Worm (Caenorhabditis elegans) whole organism, late embryonic: ENCODE measurements around the gene R11D1.3.

Experiments
- F13H6.1 ChIP-seq: sonication (generic microtip); optimal IDR thresholded peaks from 2 replicates; lab custom pipeline; 2016; ENCODE audit warnings: missing genetic modification characterization, missing compliant biosample characterization
- K02D7.2 ChIP-seq: sonication (generic microtip); optimal IDR thresholded peaks from 2 replicates; lab custom pipeline; 2017; ENCODE audit warnings: mild to moderate bottlenecking, missing genetic modification characterization, missing compliant biosample characterization
- T23F11.4 ChIP-seq: fragments of 200-800 bp; sonication (Bioruptor generic); optimal IDR thresholded peaks from 2 replicates; lab custom pipeline; 2018; ENCODE audit warnings: mild to moderate bottlenecking, missing genetic modification characterization, missing compliant biosample characterization
- Y22D7AL.16 ChIP-seq: sonication (generic microtip); optimal IDR thresholded peaks from 2 replicates; lab custom pipeline; 2016; ENCODE audit warnings: missing genetic modification characterization, missing compliant biosample characterization
- ahr-1 ChIP-seq: sonication (generic microtip); optimal IDR thresholded peaks from 2 replicates; lab custom pipeline; 2016; ENCODE audit warnings: missing genetic modification characterization, missing compliant biosample characterization
- ceh-18 ChIP-seq: sonication (generic microtip); optimal IDR thresholded peaks from 2 replicates; lab custom pipeline; 2016; ENCODE audit warnings: missing genetic modification characterization, missing compliant biosample characterization
- ceh-24 ChIP-seq: sonication (generic microtip); optimal IDR thresholded peaks from 2 replicates; lab custom pipeline; 2016; ENCODE audit warnings: mild to moderate bottlenecking, missing genetic modification characterization, missing compliant biosample characterization
- ceh-30 ChIP-seq: fragments of 150-350 bp; optimal IDR thresholded peaks from 2 replicates; lab custom pipeline; 2014; ENCODE audit warnings: missing biosample characterization, missing genetic modification characterization
- ceh-9 ChIP-seq: sonication (generic microtip); optimal IDR thresholded peaks from 2 replicates; lab custom pipeline; 2016; ENCODE audit warnings: mild to moderate bottlenecking, missing genetic modification characterization, inconsistent platforms, missing compliant biosample characterization
- dve-1 ChIP-seq: sonication (generic microtip); optimal IDR thresholded peaks from 2 replicates; lab custom pipeline; 2017; ENCODE audit warnings: antibody characterized with exemption, mild to moderate bottlenecking, missing genetic modification characterization, missing compliant biosample characterization
- ets-4 ChIP-seq: sonication (generic microtip); optimal IDR thresholded peaks from 2 replicates; lab custom pipeline; 2016; ENCODE audit warnings: missing genetic modification characterization, missing compliant biosample characterization
- eyg-1 ChIP-seq: sonication (generic microtip); optimal IDR thresholded peaks from 2 replicates; lab custom pipeline; 2016; ENCODE audit warnings: missing genotype, missing genetic modification characterization, missing compliant biosample characterization
- fkh-10 ChIP-seq: fragments of 150-350 bp; optimal IDR thresholded peaks from 2 replicates; lab custom pipeline; 2014; ENCODE audit warnings: missing biosample characterization, missing genetic modification reagents, missing genetic modification characterization
- fkh-6 ChIP-seq: sonication (generic microtip); optimal IDR thresholded peaks from 2 replicates; lab custom pipeline; 2016; ENCODE audit warnings: missing genetic modification characterization, missing compliant biosample characterization
- hlh-30 ChIP-seq: sonication (generic microtip); optimal IDR thresholded peaks from 2 replicates; lab custom pipeline; 2017; ENCODE audit warnings: antibody characterized with exemption, missing genetic modification characterization, missing compliant biosample characterization; ENCODE audit not compliant: insufficient read depth
- lim-6 ChIP-seq: sonication (generic microtip); optimal IDR thresholded peaks from 2 replicates; lab custom pipeline; 2016; ENCODE audit warnings: missing genetic modification characterization, missing compliant biosample characterization
- nfya-1 ChIP-seq: sonication (generic microtip); optimal IDR thresholded peaks from 2 replicates; lab custom pipeline; 2017; ENCODE audit warnings: missing genetic modification characterization, mild to moderate bottlenecking, missing compliant biosample characterization, antibody characterized with exemption, moderate library complexity
- nhr-232 ChIP-seq: sonication (generic microtip); optimal IDR thresholded peaks from 2 replicates; lab custom pipeline; 2016; ENCODE audit warnings: missing genetic modification characterization, missing compliant biosample characterization
- npax-4 ChIP-seq: sonication (generic microtip); optimal IDR thresholded peaks from 2 replicates; lab custom pipeline; 2016; ENCODE audit warnings: missing genetic modification characterization, missing compliant biosample characterization
- odd-2 ChIP-seq: sonication (generic microtip); optimal IDR thresholded peaks from 2 replicates; lab custom pipeline; 2017; ENCODE audit warnings: antibody characterized with exemption, mild to moderate bottlenecking, missing genetic modification characterization, missing compliant biosample characterization
- pag-3 ChIP-seq: sonication (generic microtip); optimal IDR thresholded peaks from 2 replicates; lab custom pipeline; 2016; ENCODE audit warnings: missing compliant biosample characterization, missing genetic modification characterization, borderline replicate concordance
- pat-9 ChIP-seq: fragments of 200-800 bp; sonication (Bioruptor generic); optimal IDR thresholded peaks from 2 replicates; lab custom pipeline; 2018; ENCODE audit warnings: mild to moderate bottlenecking, missing genetic modification characterization, moderate library complexity, missing compliant biosample characterization
- pax-1 ChIP-seq: fragments of 150-350 bp; optimal IDR thresholded peaks from 2 replicates; lab custom pipeline; 2014; ENCODE audit warnings: missing biosample characterization, missing genetic modification characterization
- pha-2 ChIP-seq: sonication (generic microtip); optimal IDR thresholded peaks from 2 replicates; lab custom pipeline; 2017; ENCODE audit warnings: mild to moderate bottlenecking, missing genetic modification characterization, missing compliant biosample characterization
- pros-1 ChIP-seq: fragments of 150-350 bp; optimal IDR thresholded peaks from 2 replicates; lab custom pipeline; 2014; ENCODE audit warnings: missing biosample characterization, missing genetic modification reagents, missing genetic modification characterization
- ref-2 ChIP-seq: sonication (generic microtip); optimal IDR thresholded peaks from 2 replicates; lab custom pipeline; 2016; ENCODE audit warnings: missing genetic modification characterization, missing compliant biosample characterization
- rnt-1 ChIP-seq: sonication (generic microtip); optimal IDR thresholded peaks from 2 replicates; lab custom pipeline; 2016; ENCODE audit warnings: missing genetic modification characterization, missing compliant biosample characterization
- sdc-2 ChIP-seq: sonication (generic microtip); optimal IDR thresholded peaks from 2 replicates; lab custom pipeline; 2016; ENCODE audit warnings: missing genotype, missing genetic modification characterization, missing compliant biosample characterization
- syd-9 ChIP-seq: sonication (generic microtip); optimal IDR thresholded peaks from 2 replicates; lab custom pipeline; 2016; ENCODE audit warnings: mild to moderate bottlenecking, missing genetic modification characterization, moderate library complexity, missing compliant biosample characterization
- tbx-2 ChIP-seq: sonication (generic microtip); optimal IDR thresholded peaks from 2 replicates; lab custom pipeline; 2016; ENCODE audit warnings: missing genetic modification characterization, missing compliant biosample characterization
- tbx-7 ChIP-seq: sonication (generic microtip); optimal IDR thresholded peaks from 2 replicates; lab custom pipeline; 2016; ENCODE audit warnings: missing genotype, missing genetic modification characterization, missing compliant biosample characterization
- ttx-3 ChIP-seq: sonication (generic microtip); optimal IDR thresholded peaks from 2 replicates; lab custom pipeline; 2016; ENCODE audit warnings: missing genetic modification reagents, missing genetic modification characterization, missing compliant biosample characterization
- unc-3 ChIP-seq, 2 experiments: fragments of 200-800 bp in 1 of 2; sonication (Bioruptor generic) in 1 of 2; sonication (generic microtip) in 1 of 2; conservative IDR thresholded peaks in 1 of 2; optimal IDR thresholded peaks in 1 of 2; 2 replicates each; pipeline versions ENCODE4 v1.3.6 to Lab custom; 2016 to 2022; ENCODE audit warnings: missing compliant biosample characterization in 2 of 2, missing genetic modification characterization in 2 of 2, missing genetic modification reagents in 1 of 2
- unc-42 ChIP-seq: sonication (generic microtip); optimal IDR thresholded peaks from 2 replicates; lab custom pipeline; 2016; ENCODE audit warnings: missing genotype, missing genetic modification characterization, missing compliant biosample characterization
- zip-5 ChIP-seq: sonication (generic microtip); optimal IDR thresholded peaks from 2 replicates; lab custom pipeline; 2016; ENCODE audit warnings: missing genetic modification characterization, missing compliant biosample characterization

The R11D1.3 gene

DNA sequence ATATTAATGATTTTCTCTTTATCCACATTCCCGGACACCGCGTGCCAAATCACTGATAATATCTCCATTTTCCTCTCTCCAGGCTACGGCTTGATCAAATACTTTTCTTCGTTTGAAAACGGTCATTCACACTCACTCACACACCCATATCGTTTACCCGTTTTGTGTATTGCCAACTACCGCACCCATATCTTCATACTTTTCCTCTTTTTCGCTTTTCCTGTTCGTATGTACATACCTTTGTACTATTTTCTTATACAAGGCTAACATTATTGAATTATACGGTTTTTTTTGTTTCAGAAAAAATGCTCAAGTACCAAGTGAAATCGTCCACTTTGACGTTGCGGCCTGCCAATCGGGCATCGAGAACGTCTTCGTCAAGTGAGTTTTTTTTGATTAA lies 44.0 kb downstream of the R11D1.3 start, which contains the start of gene W05B10.4:
Gene W05B10.4 (plus strand): TSS at position 301 of the 400 bp plus-strand sequence.
- TF ChIP-seq rnt-1 (tag; lab: Kevin White, UChicago) = no peak
- no peak for TF ChIP-seq ets-4 (tag; lab: Kevin White, UChicago)
- TF ChIP-seq pros-1 (tag; lab: Kevin White, UChicago) = no peak
- no peak for TF ChIP-seq zip-5 (tag; lab: Kevin White, UChicago)
- TF ChIP-seq ceh-24 (tag; lab: Kevin White, UChicago) = no peak
- no peak for TF ChIP-seq tbx-2 (tag; lab: Kevin White, UChicago)

ce11 chrV:12667397-12667796 lies 44.5 kb downstream of the R11D1.3 start:
- TF ChIP-seq eyg-1 (tag; lab: Kevin White, UChicago) = no peak
- no peak for TF ChIP-seq K02D7.2 (tag; lab: Kevin White, UChicago)
- no peak for TF ChIP-seq pha-2
- TF ChIP-seq fkh-10 = no peak
- TF ChIP-seq nfya-1 (tag; lab: Kevin White, UChicago) = no peak
- TF ChIP-seq ceh-30 (tag; lab: Kevin White, UChicago) = no peak
- TF ChIP-seq odd-2 (tag; lab: Kevin White, UChicago) = no peak
- TF ChIP-seq pag-3 (tag; lab: Kevin White, UChicago) = no peak
- TF ChIP-seq dve-1 (tag; lab: Kevin White, UChicago) = no peak
- TF ChIP-seq npax-4 (tag; lab: Kevin White, UChicago) = no peak
- TF ChIP-seq fkh-6 (tag; lab: Kevin White, UChicago) = no peak
- TF ChIP-seq ref-2 = no peak
- no peak for TF ChIP-seq syd-9 (tag; lab: Kevin White, UChicago)
- no peak for TF ChIP-seq rnt-1 (tag; lab: Kevin White, UChicago)
- TF ChIP-seq hlh-30 (tag; lab: Kevin White, UChicago) = no peak
- no peak for TF ChIP-seq ceh-9 (tag; lab: Kevin White, UChicago)
- TF ChIP-seq unc-42 (tag; lab: Kevin White, UChicago) = no peak
- TF ChIP-seq ahr-1 = no peak
- TF ChIP-seq pax-1 (tag; lab: Kevin White, UChicago) = no peak
- TF ChIP-seq, all 69 proteins: peak for 0

ce11 chrV:12663386-12663785 lies 48.5 kb downstream of the R11D1.3 start:
- no peak for TF ChIP-seq pat-9 (tag; lab: Kevin White, UChicago)
- no peak for TF ChIP-seq lim-6
- no peak for TF ChIP-seq ttx-3 (tag; lab: Kevin White, UChicago)
- TF ChIP-seq tbx-7 (tag; lab: Kevin White, UChicago) = no peak
- no peak for TF ChIP-seq unc-3 (GFP tag; conservative IDR thresholded peaks at IDR 0.05; lab: Robert Waterston, UW)
- no peak for TF ChIP-seq unc-3 (tag; optimal IDR thresholded peaks at IDR 0.05; lab: Kevin White, UChicago)
- TF ChIP-seq unc-42 (tag; lab: Kevin White, UChicago) = no peak
- TF ChIP-seq odd-2 (tag; lab: Kevin White, UChicago) = no peak
- TF ChIP-seq Y22D7AL.16 = no peak
- TF ChIP-seq T23F11.4 (GFP tag; lab: Kevin White, UChicago) = no peak
- TF ChIP-seq pag-3 (tag; lab: Kevin White, UChicago) = no peak
- TF ChIP-seq pha-2 = no peak
- no peak for TF ChIP-seq ref-2
- no peak for TF ChIP-seq ceh-18 (tag; lab: Kevin White, UChicago)

- TF ChIP-seq F13H6.1 (tag; lab: Kevin White, UChicago) (no peak), sdc-2 (tag; lab: Kevin White, UChicago) (no peak), hlh-30 (tag; lab: Kevin White, UChicago) (no peak), dve-1 (tag; lab: Kevin White, UChicago) (no peak), ceh-30 (tag; lab: Kevin White, UChicago) (no peak), nhr-232 (tag; lab: Kevin White, UChicago) (no peak)
Measured at ce11 chrV:12661619-12662018, 50.3 kb downstream of the R11D1.3 start, which contains the start of gene W05B10.3. Gene W05B10.3 (minus strand): TSS chrV:12661719.
